Fruit fly (Drosophila melanogaster) whole organism, embryonic: ENCODE measurements around the gene Chchd3.

Experiments used
- Ada2b ChIP-seq: fragments of 200-800 bp; sonication (Bioruptor generic); IDR thresholded peaks from 2 replicates; pipeline ENCODE4 v1.3.6; 2022; ENCODE audit warnings: missing biosample characterization, missing genetic modification characterization
- CG10267 ChIP-seq: fragments of 200-800 bp; sonication (Bioruptor generic); optimal IDR thresholded peaks from 2 replicates; lab custom pipeline; 2018; ENCODE audit warnings: missing biosample characterization, mild to moderate bottlenecking, missing genetic modification characterization, moderate library complexity
- CG10543 ChIP-seq: fragments of 200-800 bp; sonication (Bioruptor generic); optimal IDR thresholded peaks from 3 replicates; lab custom pipeline; 2017; ENCODE audit warnings: missing biosample characterization, mild to moderate bottlenecking, missing genetic modification characterization, moderate library complexity
- CG11456 ChIP-seq: fragments of 200-800 bp; sonication (Bioruptor generic); IDR thresholded peaks from 3 replicates; pipeline ENCODE4 v1.3.6; 2022; ENCODE audit warnings: missing biosample characterization, missing genetic modification characterization
- CG11504 ChIP-seq: fragments of 200-800 bp; sonication (Bioruptor generic); optimal IDR thresholded peaks from 3 replicates; lab custom pipeline; 2019; ENCODE audit warnings: missing biosample characterization, mild to moderate bottlenecking, missing genetic modification characterization, moderate library complexity
- CG13123 ChIP-seq: fragments of 200-800 bp; sonication (Bioruptor generic); optimal IDR thresholded peaks from 2 replicates; lab custom pipeline; 2016; ENCODE audit warnings: missing biosample characterization, missing genetic modification characterization
- CG13775 ChIP-seq: fragments of 200-800 bp; sonication (Bioruptor generic); optimal IDR thresholded peaks from 3 replicates; lab custom pipeline; 2017; ENCODE audit warnings: missing biosample characterization, mild to moderate bottlenecking, missing genetic modification characterization
- CG15269 ChIP-seq: fragments of 200-800 bp; sonication (Bioruptor generic); optimal IDR thresholded peaks from 2 replicates; lab custom pipeline; 2018; ENCODE audit warnings: missing biosample characterization, mild to moderate bottlenecking, missing genetic modification characterization, moderate library complexity
- CG1602 ChIP-seq: fragments of 200-800 bp; sonication (Bioruptor generic); optimal IDR thresholded peaks from 3 replicates; lab custom pipeline; 2016; ENCODE audit warnings: missing biosample characterization, missing genetic modification characterization
- CG1647 ChIP-seq: fragments of 200-800 bp; sonication (Bioruptor generic); optimal IDR thresholded peaks from 3 replicates; lab custom pipeline; 2016; ENCODE audit warnings: missing biosample characterization, missing genetic modification characterization
- CG16813 ChIP-seq: fragments of 200-800 bp; sonication (Bioruptor generic); IDR thresholded peaks from 3 replicates; pipeline ENCODE4 v1.3.6; 2022; ENCODE audit warnings: missing biosample characterization, missing genetic modification characterization; ENCODE audit not compliant: partially characterized antibody
- CG17359 ChIP-seq: fragments of 200-800 bp; sonication (Bioruptor generic); optimal IDR thresholded peaks from 3 replicates; lab custom pipeline; 2018; ENCODE audit warnings: missing biosample characterization, mild to moderate bottlenecking, missing genetic modification characterization, moderate library complexity
- CG17912 ChIP-seq: fragments of 200-800 bp; sonication (Bioruptor generic); optimal IDR thresholded peaks from 2 replicates; lab custom pipeline; 2018; ENCODE audit warnings: missing biosample characterization, mild to moderate bottlenecking, missing genetic modification characterization
- CG2129 ChIP-seq: fragments of 200-800 bp; sonication (Bioruptor generic); IDR thresholded peaks from 2 replicates; pipeline ENCODE4 v1.3.6; 2022; ENCODE audit warnings: missing biosample characterization, missing genetic modification characterization; ENCODE audit not compliant: partially characterized antibody
- CG2875 ChIP-seq: fragments of 200-800 bp; sonication (Bioruptor generic); optimal IDR thresholded peaks from 2 replicates; lab custom pipeline; 2017; ENCODE audit warnings: missing biosample characterization, mild to moderate bottlenecking, missing genetic modification characterization, missing genetic modification reagents
- CG3281 ChIP-seq: fragments of 200-800 bp; sonication (Bioruptor generic); optimal IDR thresholded peaks from 3 replicates; lab custom pipeline; 2017; ENCODE audit warnings: missing biosample characterization, mild to moderate bottlenecking, missing genetic modification characterization
- CG43689 ChIP-seq: fragments of 200-800 bp; sonication (Bioruptor generic); IDR thresholded peaks from 2 replicates; pipeline ENCODE4 v1.3.6; 2022; ENCODE audit warnings: missing biosample characterization, missing genetic modification characterization
- CG5953 ChIP-seq: fragments of 200-800 bp; sonication (Bioruptor generic); IDR thresholded peaks from 2 replicates; pipeline ENCODE4 v1.3.6; 2022; ENCODE audit warnings: missing biosample characterization, missing genetic modification characterization
- CG6654 ChIP-seq: fragments of 200-800 bp; sonication (Bioruptor generic); optimal IDR thresholded peaks from 2 replicates; lab custom pipeline; 2017; ENCODE audit warnings: missing biosample characterization, mild to moderate bottlenecking, missing genetic modification characterization
- CG6689 ChIP-seq: fragments of 200-800 bp; sonication (Bioruptor generic); IDR thresholded peaks from 2 replicates; pipeline ENCODE4 v1.3.6; 2022; ENCODE audit warnings: missing biosample characterization, missing genetic modification characterization
- CG7839 ChIP-seq: fragments of 200-800 bp; sonication (Bioruptor generic); optimal IDR thresholded peaks from 3 replicates; lab custom pipeline; 2018; ENCODE audit warnings: missing biosample characterization, mild to moderate bottlenecking, missing genetic modification characterization, moderate library complexity
- CG8290 ChIP-seq, 3 experiments: fragments of 200-800 bp; sonication (Bioruptor generic); optimal IDR thresholded peaks; 2 replicates each; lab custom pipeline; 2016 to 2019; ENCODE audit warnings: missing biosample characterization in 3 of 3, missing genetic modification characterization in 3 of 3, mild to moderate bottlenecking in 2 of 3, moderate library complexity in 1 of 3
- CG9437 ChIP-seq: fragments of 200-800 bp; sonication (Bioruptor generic); optimal IDR thresholded peaks from 2 replicates; lab custom pipeline; 2018; ENCODE audit warnings: missing biosample characterization, mild to moderate bottlenecking, missing genetic modification characterization
- Fer1 ChIP-seq: fragments of 200-800 bp; sonication (Bioruptor generic); optimal IDR thresholded peaks from 2 replicates; lab custom pipeline; 2017; ENCODE audit warnings: missing biosample characterization, mild to moderate bottlenecking, missing genetic modification characterization
- Mad ChIP-seq: fragments of 200-800 bp; sonication (Bioruptor generic); optimal IDR thresholded peaks from 2 replicates; lab custom pipeline; 2016; ENCODE audit warnings: missing biosample characterization, missing genetic modification characterization
- Meics ChIP-seq: fragments of 200-800 bp; sonication (Bioruptor generic); optimal IDR thresholded peaks from 2 replicates; lab custom pipeline; 2017; ENCODE audit warnings: missing biosample characterization, mild to moderate bottlenecking, missing genetic modification characterization
- NFAT ChIP-seq: fragments of 200-800 bp; sonication (Bioruptor generic); IDR thresholded peaks from 2 replicates; pipeline ENCODE4 v1.3.6; 2022; ENCODE audit warnings: missing biosample characterization, missing genetic modification characterization
- PHDP ChIP-seq: fragments of 200-800 bp; sonication (Bioruptor generic); optimal IDR thresholded peaks from 3 replicates; lab custom pipeline; 2018; ENCODE audit warnings: missing biosample characterization, mild to moderate bottlenecking, missing genetic modification characterization, moderate library complexity
- Rfx ChIP-seq: fragments of 200-800 bp; sonication (Bioruptor generic); IDR thresholded peaks from 2 replicates; pipeline ENCODE4 v1.3.6; 2022; ENCODE audit warnings: missing biosample characterization, missing genetic modification characterization
- Sox100B ChIP-seq: fragments of 200-800 bp; sonication (Bioruptor generic); optimal IDR thresholded peaks from 3 replicates; lab custom pipeline; 2018; ENCODE audit warnings: missing biosample characterization, mild to moderate bottlenecking, missing genetic modification characterization
- Sox102F ChIP-seq: fragments of 200-800 bp; sonication (Bioruptor generic); optimal IDR thresholded peaks from 2 replicates; lab custom pipeline; 2018; ENCODE audit warnings: missing biosample characterization, mild to moderate bottlenecking, missing genetic modification characterization, moderate library complexity
- Taf1 ChIP-seq: fragments of 200-800 bp; sonication (Bioruptor generic); IDR thresholded peaks from 2 replicates; pipeline ENCODE4 v1.3.6; 2022; ENCODE audit warnings: missing biosample characterization, missing genetic modification characterization
- ap ChIP-seq: fragments of 200-800 bp; sonication (Bioruptor generic); IDR thresholded peaks from 2 replicates; pipeline ENCODE4 v1.3.6; 2022; ENCODE audit warnings: missing biosample characterization, missing genetic modification characterization
- ase ChIP-seq: fragments of 200-800 bp; sonication (Bioruptor generic); IDR thresholded peaks from 3 replicates; pipeline ENCODE4 v1.3.6; 2022; ENCODE audit warnings: missing biosample characterization, missing genetic modification characterization
- dati ChIP-seq: fragments of 200-800 bp; sonication (Bioruptor generic); IDR thresholded peaks from 2 replicates; pipeline ENCODE4 v1.3.6; 2022; ENCODE audit warnings: missing biosample characterization, missing genetic modification characterization
- emc ChIP-seq: fragments of 200-800 bp; sonication (Bioruptor generic); optimal IDR thresholded peaks from 2 replicates; lab custom pipeline; 2016; ENCODE audit warnings: missing biosample characterization, missing genetic modification characterization
- fu2 ChIP-seq: fragments of 200-800 bp; sonication (Bioruptor generic); optimal IDR thresholded peaks from 2 replicates; lab custom pipeline; 2016; ENCODE audit warnings: missing biosample characterization, missing genetic modification characterization
- gcm ChIP-seq: fragments of 200-800 bp; sonication (Bioruptor generic); optimal IDR thresholded peaks from 2 replicates; lab custom pipeline; 2019; ENCODE audit warnings: missing biosample characterization, mild to moderate bottlenecking, missing genetic modification characterization, moderate library complexity
- kah ChIP-seq: fragments of 200-800 bp; sonication (Bioruptor generic); optimal IDR thresholded peaks from 2 replicates; lab custom pipeline; 2018; ENCODE audit warnings: missing biosample characterization, mild to moderate bottlenecking, missing genetic modification characterization
- lab ChIP-seq: fragments of 200-800 bp; sonication (Bioruptor generic); optimal IDR thresholded peaks from 3 replicates; lab custom pipeline; 2017; ENCODE audit warnings: missing biosample characterization, missing genetic modification characterization, mild to moderate bottlenecking, moderate library complexity, missing genetic modification reagents
- mld ChIP-seq: fragments of 200-800 bp; sonication (Bioruptor generic); IDR thresholded peaks from 3 replicates; pipeline ENCODE4 v1.3.6; 2022; ENCODE audit warnings: missing biosample characterization, missing genetic modification characterization; ENCODE audit not compliant: partially characterized antibody
- psq ChIP-seq: fragments of 200-800 bp; sonication (Bioruptor generic); optimal IDR thresholded peaks from 2 replicates; lab custom pipeline; 2017; ENCODE audit warnings: missing biosample characterization, missing genetic modification characterization
- run ChIP-seq: fragments of 200-800 bp; sonication (Bioruptor generic); optimal IDR thresholded peaks from 3 replicates; lab custom pipeline; 2018; ENCODE audit warnings: missing biosample characterization, mild to moderate bottlenecking, missing genetic modification characterization
- scrt ChIP-seq: fragments of 200-800 bp; sonication (Bioruptor generic); optimal IDR thresholded peaks from 2 replicates; lab custom pipeline; 2018; ENCODE audit warnings: missing biosample characterization, mild to moderate bottlenecking, missing genetic modification characterization, moderate library complexity
- sd ChIP-seq: fragments of 200-800 bp; sonication (Bioruptor generic); optimal IDR thresholded peaks from 3 replicates; lab custom pipeline; 2018; ENCODE audit warnings: missing biosample characterization, mild to moderate bottlenecking, missing genetic modification characterization, moderate library complexity
- slou ChIP-seq: fragments of 200-800 bp; sonication (Bioruptor generic); optimal IDR thresholded peaks from 3 replicates; lab custom pipeline; 2016; ENCODE audit warnings: missing biosample characterization, missing genetic modification characterization
- stc ChIP-seq: fragments of 200-800 bp; sonication (Bioruptor generic); IDR thresholded peaks from 2 replicates; pipeline ENCODE4 v1.3.6; 2022; ENCODE audit warnings: missing biosample characterization, missing genetic modification characterization
- tgo ChIP-seq: fragments of 200-800 bp; sonication (Bioruptor generic); IDR thresholded peaks from 3 replicates; pipeline ENCODE4 v1.3.6; 2022; ENCODE audit warnings: missing biosample characterization, missing genetic modification characterization
- trem ChIP-seq: fragments of 200-800 bp; optimal IDR thresholded peaks from 3 replicates; lab custom pipeline; 2019; ENCODE audit warnings: missing biosample characterization, mild to moderate bottlenecking, missing genetic modification characterization, moderate library complexity
- tup ChIP-seq: fragments of 200-800 bp; sonication (Bioruptor generic); optimal IDR thresholded peaks from 2 replicates; lab custom pipeline; 2016; ENCODE audit warnings: missing biosample characterization, mild to moderate bottlenecking, missing genetic modification characterization, moderate library complexity

The Chchd3 gene

dm6 chr3R:31019662-31020061 lies 34.1 kb downstream of the Chchd3 start:
- peak; percentile 32; the same call in 1 of the 2 replicates for TF ChIP-seq Ada2b (GFP tag; lab: Robert Waterston, UW)
- TF ChIP-seq CG43689: no peak
- peak; percentile 65 for TF ChIP-seq Rfx
- peak; percentile 39 for TF ChIP-seq CG17359 (tag; lab: Kevin White, UChicago)
- no peak for TF ChIP-seq NFAT (GFP tag; lab: Robert Waterston, UW)
- TF ChIP-seq PHDP (tag; lab: Kevin White, UChicago): no peak
- TF ChIP-seq Sox102F (GFP tag; lab: Kevin White, UChicago): peak; percentile 50
- TF ChIP-seq CG17912 (GFP tag; lab: Kevin White, UChicago): no peak
- no peak for TF ChIP-seq scrt
- TF ChIP-seq run (tag; lab: Kevin White, UChicago): no peak
- TF ChIP-seq CG13775: no peak
- no peak for TF ChIP-seq CG6689 (GFP tag; lab: Robert Waterston, UW)
- no peak for TF ChIP-seq Mad (GFP tag; lab: Kevin White, UChicago)
- no peak for TF ChIP-seq kah (GFP tag; lab: Kevin White, UChicago)
- no peak for TF ChIP-seq CG6654 (GFP tag; lab: Kevin White, UChicago)
- no peak for TF ChIP-seq Fer1 (GFP tag; lab: Kevin White, UChicago)
- no peak for TF ChIP-seq CG13123
- TF ChIP-seq lab (GFP tag; lab: Kevin White, UChicago): peak; percentile 61
- TF ChIP-seq CG1602 (GFP tag; lab: Kevin White, UChicago): no peak
- no peak for TF ChIP-seq emc (GFP tag; lab: Kevin White, UChicago)
- no peak for TF ChIP-seq CG5953 (GFP tag; lab: Robert Waterston, UW)
- no peak for TF ChIP-seq mld (GFP tag; lab: Robert Waterston, UW)
- no peak for TF ChIP-seq sd (tag; lab: Kevin White, UChicago)
- TF ChIP-seq ap (GFP tag; lab: Robert Waterston, UW): no peak
- TF ChIP-seq CG1647 (GFP tag; lab: Kevin White, UChicago): no peak
- TF ChIP-seq CG7839 (tag; lab: Kevin White, UChicago): peak; percentile 46
- no peak for TF ChIP-seq CG2875 (GFP tag; lab: Kevin White, UChicago)
- TF ChIP-seq CG2129 (GFP tag; lab: Robert Waterston, UW): no peak
- TF ChIP-seq Taf1 (GFP tag; lab: Robert Waterston, UW): no peak
- TF ChIP-seq CG11504 (tag; lab: Kevin White, UChicago): peak; percentile 45
- no peak for TF ChIP-seq CG10267
- TF ChIP-seq gcm: no peak
- TF ChIP-seq slou: no peak
- TF ChIP-seq dati: no peak
- no peak for TF ChIP-seq CG16813
- TF ChIP-seq fu2 (GFP tag; lab: Kevin White, UChicago): no peak
- no peak for TF ChIP-seq CG9437
- TF ChIP-seq CG15269 (tag; lab: Kevin White, UChicago): peak; percentile 11
- peak; percentile 52; the same call in 1 of the 2 replicates for TF ChIP-seq stc (GFP tag; lab: Robert Waterston, UW)
- no peak for TF ChIP-seq Meics
- TF ChIP-seq Sox100B (GFP tag; lab: Kevin White, UChicago): peak; percentile 9
- no peak for TF ChIP-seq psq (GFP tag; lab: Kevin White, UChicago)
- TF ChIP-seq CG8290 (GFP tag; optimal IDR thresholded peaks at IDR 0.05; lab: Kevin White, UChicago): no peak
- no peak for TF ChIP-seq CG8290 (tag; optimal IDR thresholded peaks at IDR 0.05; lab: Kevin White, UChicago)
- no peak for TF ChIP-seq CG10543 (GFP tag; lab: Kevin White, UChicago)
- no peak for TF ChIP-seq trem (tag; lab: Kevin White, UChicago)
- peak; percentile 53; the same call in 2 of the 3 replicates for TF ChIP-seq tgo (GFP tag; lab: Robert Waterston, UW)
- peak; percentile 49; the same call in 1 of the 3 replicates for TF ChIP-seq CG11456 (GFP tag; lab: Robert Waterston, UW)
- peak; percentile 11 for TF ChIP-seq CG3281 (GFP tag; lab: Kevin White, UChicago)
- 0 out of 3 replicates have a peak, but pooled peaks have one; percentile 10 for TF ChIP-seq ase (GFP tag; lab: Robert Waterston, UW)
- no peak for TF ChIP-seq tup (GFP tag; lab: Kevin White, UChicago)
